Worm (Caenorhabditis elegans): ENCODE measurements around the gene F10C2.3.

F10C2.3 gene

ce11 chrV:11993706-11994345 lies 26.3 kb upstream of the F10C2.3 start, which contains the start of the genes cyl-1 and C52E4.7:
TSS of gene cyl-1 (minus strand) at chrV:11993723.
TSS of gene C52E4.7 (plus strand) at chrV:11994295.
- TF ChIP-seq rpc-1 (optimal IDR thresholded peaks at IDR 0.05): no peak
- TF ChIP-seq rpc-1 (tag; optimal IDR thresholded peaks at IDR 0.05): no peak
- peak; percentile 14 for TF ChIP-seq efl-1 (GFP tag; optimal IDR thresholded peaks at IDR 0.05)
- no peak for TF ChIP-seq Y79H2A.3 (GFP tag; conservative IDR thresholded peaks at IDR 0.05)
- TF ChIP-seq lsl-1 (GFP tag; optimal IDR thresholded peaks at IDR 0.05): peak; percentile 20
- TF ChIP-seq chd-7 (tag; optimal IDR thresholded peaks at IDR 0.05): no peak
- TF ChIP-seq let-607 (tag; optimal IDR thresholded peaks at IDR 0.05): peak in 1 of 2 experiments; percentile 6
- TF ChIP-seq let-526 (GFP tag; IDR thresholded peaks at IDR 0.05): no peak
- no peak for TF ChIP-seq nfya-1 (tag; optimal IDR thresholded peaks at IDR 0.05; ENCODE audit: borderline replicate concordance, insufficient read depth)
- TF ChIP-seq repo-1 (tag; optimal IDR thresholded peaks at IDR 0.05): no peak
- no peak for TF ChIP-seq bed-2 (GFP tag; IDR thresholded peaks at IDR 0.05)
- peak; percentile 6 for TF ChIP-seq ceh-27 (GFP tag; optimal IDR thresholded peaks at IDR 0.05)
- peak; percentile 9 for TF ChIP-seq nhr-80 (tag; optimal IDR thresholded peaks at IDR 0.05)
- peak; percentile 46; the same call in 1 of the 2 replicates for TF ChIP-seq dox-1 (GFP tag; IDR thresholded peaks at IDR 0.05)
- TF ChIP-seq F49E8.2 (tag; optimal IDR thresholded peaks at IDR 0.05; ENCODE audit: insufficient read depth): peak; percentile 5
- no peak for TF ChIP-seq F23B12.7 (tag; optimal IDR thresholded peaks at IDR 0.05; ENCODE audit: insufficient read depth)
- peak; percentile 46 for TF ChIP-seq lin-54 (GFP tag; optimal IDR thresholded peaks at IDR 0.05)
- TF ChIP-seq attf-5 (GFP tag; optimal IDR thresholded peaks at IDR 0.05): peak; percentile 62
- no peak for TF ChIP-seq aptf-3 (GFP tag; IDR thresholded peaks at IDR 0.05)
- no peak for TF ChIP-seq hrde-1 (tag; optimal IDR thresholded peaks at IDR 0.05; ENCODE audit: borderline replicate concordance)
- no peak for TF ChIP-seq ama-1 (optimal IDR thresholded peaks at IDR 0.05)
- no peak for TF ChIP-seq ama-1 (GFP tag; optimal IDR thresholded peaks at IDR 0.05)
- TF ChIP-seq ceh-58 (GFP tag; IDR thresholded peaks at IDR 0.05): no peak
- peak; percentile 42; the same call in 1 of the 2 replicates for TF ChIP-seq madf-6 (GFP tag; IDR thresholded peaks at IDR 0.05)
- TF ChIP-seq die-1 (tag; optimal IDR thresholded peaks at IDR 0.05): no peak
- peak; percentile 30 for TF ChIP-seq dpl-1 (GFP tag; optimal IDR thresholded peaks at IDR 0.05)
- no peak for TF ChIP-seq F22D6.2 (tag; optimal IDR thresholded peaks at IDR 0.05)
- peak in 1 of 3 experiments; percentile 12 for TF ChIP-seq lin-35 (GFP tag; optimal IDR thresholded peaks at IDR 0.05)
- TF ChIP-seq unc-62 (GFP tag; optimal IDR thresholded peaks at IDR 0.05): no peak
- TF ChIP-seq rec-8 (tag; optimal IDR thresholded peaks at IDR 0.05): no peak
- TF ChIP-seq tbp1 (GFP tag; optimal IDR thresholded peaks at IDR 0.05): peak; percentile 16
- no peak for TF ChIP-seq mes-4 (tag; optimal IDR thresholded peaks at IDR 0.05)
- no peak for TF ChIP-seq snpc-4 (GFP tag; optimal IDR thresholded peaks at IDR 0.05)
- TF ChIP-seq snpc-4 (tag; optimal IDR thresholded peaks at IDR 0.05): peak; percentile 26 to 83 (median 60)
- peak; percentile 98 for TF ChIP-seq madf-3 (GFP tag; IDR thresholded peaks at IDR 0.05)

DNA sequence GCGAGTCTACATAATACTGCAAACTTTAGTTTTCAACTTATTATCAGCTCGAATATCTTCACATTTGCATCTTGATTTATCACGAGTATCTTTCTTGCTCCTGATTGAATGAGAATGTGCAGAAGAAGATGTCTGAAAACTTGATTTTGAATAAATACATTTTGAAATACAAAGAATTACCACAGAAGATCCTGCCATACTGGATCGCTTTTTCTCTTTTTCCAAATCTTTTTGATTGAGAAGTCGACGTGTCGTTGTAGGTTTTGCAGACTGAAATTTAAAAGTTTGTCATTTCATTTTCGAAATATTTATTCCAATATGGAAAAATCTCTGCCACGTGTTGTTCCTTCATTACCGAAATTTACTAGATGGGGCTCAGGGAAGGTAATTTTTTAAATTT lies 24.3 kb upstream of the F10C2.3 start, which contains the start of gene C52E4.12:
Gene C52E4.12 (plus strand): TSS at position 301 of the 400 bp plus-strand sequence.
- TF ChIP-seq ceh-27 (GFP tag; optimal IDR thresholded peaks at IDR 0.05) (no peak), hrde-1 (tag; optimal IDR thresholded peaks at IDR 0.05; ENCODE audit: borderline replicate concordance) (no peak), attf-6 (GFP tag; IDR thresholded peaks at IDR 0.05) (no peak), mel-28 (tag; optimal IDR thresholded peaks at IDR 0.05; ENCODE audit: borderline replicate concordance) (no peak), ztf-28 (GFP tag; IDR thresholded peaks at IDR 0.05) (no peak), Y67H2A.10 (GFP tag; conservative IDR thresholded peaks at IDR 0.05) (no peak), lsy-27 (tag; optimal IDR thresholded peaks at IDR 0.05; ENCODE audit: borderline replicate concordance, insufficient read depth) (no peak), cebp-2 (GFP tag; IDR thresholded peaks at IDR 0.05) (no peak), ztf-3 (GFP tag; optimal IDR thresholded peaks at IDR 0.05) (no peak), mxl-1 (tag; optimal IDR thresholded peaks at IDR 0.05) (no peak), egl-44 (GFP tag; IDR thresholded peaks at IDR 0.05) (no peak), nfyb-1 (GFP tag; IDR thresholded peaks at IDR 0.05) (no peak), T07F8.4 (tag; optimal IDR thresholded peaks at IDR 0.05) (no peak), gei-17 (GFP tag; optimal IDR thresholded peaks at IDR 0.05) (no peak), F10E7.11 (tag; optimal IDR thresholded peaks at IDR 0.05) (no peak), bed-1 (GFP tag; IDR thresholded peaks at IDR 0.05) (no peak)

All from whole organism, young adult.